Worm (Caenorhabditis elegans) whole organism, midembryonic: ENCODE measurements around the gene K09F5.6.

Experiments
- T22C8.4 ChIP-seq: fragments of 200-800 bp; sonication (Bioruptor generic); IDR thresholded peaks from 2 replicates; pipeline ENCODE4 v1.3.6; 2022; ENCODE audit warnings: missing genetic modification characterization, missing compliant biosample characterization
- cog-1 ChIP-seq: sonication (generic microtip); optimal IDR thresholded peaks from 2 replicates; lab custom pipeline; 2016; ENCODE audit warnings: missing genetic modification characterization, missing compliant biosample characterization
- flt-1 ChIP-seq: fragments of 200-800 bp; sonication (Bioruptor generic); IDR thresholded peaks from 2 replicates; pipeline ENCODE4 v1.3.6; 2022; ENCODE audit warnings: missing genetic modification characterization, missing compliant biosample characterization
- klf-2 ChIP-seq: fragments of 200-800 bp; sonication (Bioruptor generic); conservative IDR thresholded peaks from 2 replicates; pipeline ENCODE4 v1.3.6; 2022; ENCODE audit warnings: missing genetic modification reagents, missing genetic modification characterization, missing compliant biosample characterization
- med-1 ChIP-seq: sonication (generic microtip); optimal IDR thresholded peaks from 2 replicates; lab custom pipeline; 2017; ENCODE audit warnings: missing genetic modification characterization, mild to moderate bottlenecking, missing compliant biosample characterization, antibody characterized with exemption, missing genetic modification reagents; ENCODE audit not compliant: insufficient read depth
- ref-1 ChIP-seq: fragments of 200-800 bp; sonication (Bioruptor generic); conservative IDR thresholded peaks from 2 replicates; pipeline ENCODE4 v1.3.6; 2022; ENCODE audit warnings: missing genetic modification reagents, missing genetic modification characterization, missing compliant biosample characterization
- tab-1 ChIP-seq: fragments of 200-800 bp; sonication (Bioruptor generic); IDR thresholded peaks from 2 replicates; pipeline ENCODE4 v1.3.6; 2022; ENCODE audit warnings: missing genetic modification characterization, missing compliant biosample characterization
- ztf-23 ChIP-seq: fragments of 200-800 bp; sonication (Bioruptor generic); IDR thresholded peaks from 2 replicates; pipeline ENCODE4 v1.3.6; 2022; ENCODE audit warnings: missing genetic modification reagents, missing genetic modification characterization, missing compliant biosample characterization
- ztf-29 ChIP-seq: fragments of 200-800 bp; sonication (Bioruptor generic); IDR thresholded peaks from 2 replicates; pipeline ENCODE4 v1.3.6; 2022; ENCODE audit warnings: missing genetic modification reagents, missing genetic modification characterization, missing compliant biosample characterization

K09F5.6 gene

ce11 chrX:7689570-7689969 lies 29.5 kb upstream of the K09F5.6 start:
- TF ChIP-seq flt-1 (GFP tag; lab: Robert Waterston, UW) (no peak), ztf-29 (GFP tag; lab: Robert Waterston, UW) (no peak), tab-1 (GFP tag; lab: Robert Waterston, UW) (no peak), ref-1 (GFP tag; lab: Robert Waterston, UW) (no peak), klf-2 (GFP tag; lab: Robert Waterston, UW) (no peak)

- TF ChIP-seq ztf-29 (GFP tag; lab: Robert Waterston, UW) = no peak
Observed at ce11 chrX:7703863-7704262, 15.2 kb upstream of the K09F5.6 start.

ce11 chrX:7707031-7707430 lies 12.0 kb upstream of the K09F5.6 start, which contains the start of gene kvs-1:
Gene kvs-1 (minus strand): TSS chrX:7707131.
- TF ChIP-seq klf-2 (GFP tag; lab: Robert Waterston, UW) (no peak), ztf-29 (GFP tag; lab: Robert Waterston, UW) (no peak), ztf-23 (GFP tag; lab: Robert Waterston, UW) (no peak), T22C8.4 (no peak), cog-1 (tag; lab: Kevin White, UChicago) (no peak), ref-1 (GFP tag; lab: Robert Waterston, UW) (no peak), tab-1 (GFP tag; lab: Robert Waterston, UW) (no peak), flt-1 (GFP tag; lab: Robert Waterston, UW) (no peak), med-1 (GFP tag; lab: Kevin White, UChicago) (no peak)

- TF ChIP-seq cog-1 (tag; lab: Kevin White, UChicago) (no peak), ztf-23 (GFP tag; lab: Robert Waterston, UW) (0 out of 2 replicates have a peak, but pooled peaks have one; percentile 14), flt-1 (GFP tag; lab: Robert Waterston, UW) (peak; percentile 57; the same call in 1 of the 2 replicates)
Observed at ce11 chrX:7710187-7710586, 8.9 kb upstream of the K09F5.6 start.

ce11 chrX:7710643-7711042 lies 8.4 kb upstream of the K09F5.6 start, which contains the start of gene K09F5.4:
Gene K09F5.4 (minus strand): TSS chrX:7710743.
- TF ChIP-seq T22C8.4 = no peak
- no peak for TF ChIP-seq ref-1 (GFP tag; lab: Robert Waterston, UW)
- TF ChIP-seq med-1 (GFP tag; lab: Kevin White, UChicago) = no peak
- no peak for TF ChIP-seq klf-2 (GFP tag; lab: Robert Waterston, UW)
- no peak for TF ChIP-seq tab-1 (GFP tag; lab: Robert Waterston, UW)
- TF ChIP-seq ztf-23 (GFP tag; lab: Robert Waterston, UW) = no peak
- no peak for TF ChIP-seq ztf-29 (GFP tag; lab: Robert Waterston, UW)
- no peak for TF ChIP-seq flt-1 (GFP tag; lab: Robert Waterston, UW)

ce11 chrX:7712887-7713286 lies 6.2 kb upstream of the K09F5.6 start:
- no peak for TF ChIP-seq klf-2 (GFP tag; lab: Robert Waterston, UW)
- peak; percentile 30 for TF ChIP-seq cog-1 (tag; lab: Kevin White, UChicago)
- TF ChIP-seq flt-1 (GFP tag; lab: Robert Waterston, UW) = peak; percentile 46; the same call in 1 of the 2 replicates

- TF ChIP-seq tab-1 (GFP tag; lab: Robert Waterston, UW) (no peak), ztf-29 (GFP tag; lab: Robert Waterston, UW) (no peak), flt-1 (GFP tag; lab: Robert Waterston, UW) (no peak), cog-1 (tag; lab: Kevin White, UChicago) (no peak), klf-2 (GFP tag; lab: Robert Waterston, UW) (no peak), ref-1 (GFP tag; lab: Robert Waterston, UW) (no peak), ztf-23 (GFP tag; lab: Robert Waterston, UW) (no peak), med-1 (GFP tag; lab: Kevin White, UChicago) (no peak), T22C8.4 (no peak)
Observed at ce11 chrX:7715463-7715862, 3.6 kb upstream of the K09F5.6 start.

- no peak for TF ChIP-seq med-1 (GFP tag; lab: Kevin White, UChicago)
- TF ChIP-seq ztf-29 (GFP tag; lab: Robert Waterston, UW) = no peak
- no peak for TF ChIP-seq ref-1 (GFP tag; lab: Robert Waterston, UW)
- no peak for TF ChIP-seq klf-2 (GFP tag; lab: Robert Waterston, UW)
- no peak for TF ChIP-seq cog-1 (tag; lab: Kevin White, UChicago)
- no peak for TF ChIP-seq T22C8.4
- no peak for TF ChIP-seq tab-1 (GFP tag; lab: Robert Waterston, UW)
- no peak for TF ChIP-seq ztf-23 (GFP tag; lab: Robert Waterston, UW)
Observed at ce11 chrX:7720565-7720964, 1.5 kb downstream of the K09F5.6 start.

ce11 chrX:7724099-7724498 lies 5.0 kb downstream of the K09F5.6 start:
- TF ChIP-seq T22C8.4 = no peak
- TF ChIP-seq flt-1 (GFP tag; lab: Robert Waterston, UW) = no peak
- TF ChIP-seq med-1 (GFP tag; lab: Kevin White, UChicago) = no peak
- no peak for TF ChIP-seq cog-1 (tag; lab: Kevin White, UChicago)
- no peak for TF ChIP-seq ztf-23 (GFP tag; lab: Robert Waterston, UW)
- no peak for TF ChIP-seq ref-1 (GFP tag; lab: Robert Waterston, UW)
- no peak for TF ChIP-seq klf-2 (GFP tag; lab: Robert Waterston, UW)
- no peak for TF ChIP-seq ztf-29 (GFP tag; lab: Robert Waterston, UW)
- TF ChIP-seq tab-1 (GFP tag; lab: Robert Waterston, UW) = no peak

ce11 chrX:7725615-7726014 lies 6.5 kb downstream of the K09F5.6 start, which contains the start of gene spp-14:
Gene spp-14 (plus strand): TSS chrX:7725979.
- TF ChIP-seq cog-1 (tag; lab: Kevin White, UChicago) = no peak
- no peak for TF ChIP-seq tab-1 (GFP tag; lab: Robert Waterston, UW)
- TF ChIP-seq T22C8.4 = no peak
- no peak for TF ChIP-seq klf-2 (GFP tag; lab: Robert Waterston, UW)
- no peak for TF ChIP-seq ref-1 (GFP tag; lab: Robert Waterston, UW)
- no peak for TF ChIP-seq flt-1 (GFP tag; lab: Robert Waterston, UW)
- TF ChIP-seq ztf-23 (GFP tag; lab: Robert Waterston, UW) = no peak
- TF ChIP-seq med-1 (GFP tag; lab: Kevin White, UChicago) = no peak
- TF ChIP-seq ztf-29 (GFP tag; lab: Robert Waterston, UW) = no peak
